Worm (Caenorhabditis elegans) whole organism, L1 larva: ENCODE results near the gene tni-3.

ENCODE experiments used
- C04F5.9 ChIP-seq: sonication (generic microtip); optimal IDR thresholded peaks from 2 replicates; lab custom pipeline; 2016; ENCODE audit warnings: missing genetic modification characterization, missing compliant biosample characterization
- F16B12.6 ChIP-seq: fragments of 150-350 bp; optimal IDR thresholded peaks from 2 replicates; lab custom pipeline; 2014; ENCODE audit warnings: missing biosample characterization, missing genetic modification characterization
- aha-1 ChIP-seq: fragments of 150-350 bp; optimal IDR thresholded peaks from 2 replicates; lab custom pipeline; 2014; ENCODE audit warnings: missing biosample characterization, missing genetic modification characterization
- alr-1 ChIP-seq: fragments of 200-800 bp; sonication (Bioruptor generic); optimal IDR thresholded peaks from 2 replicates; lab custom pipeline; 2018; ENCODE audit warnings: borderline replicate concordance, mild to moderate bottlenecking, missing genetic modification characterization, missing compliant biosample characterization
- ceh-8 ChIP-seq: fragments of 200-800 bp; sonication (Bioruptor generic); optimal IDR thresholded peaks from 2 replicates; lab custom pipeline; 2018; ENCODE audit warnings: mild to moderate bottlenecking, missing genetic modification characterization, moderate library complexity, missing compliant biosample characterization
- ceh-88 ChIP-seq: fragments of 200-800 bp; sonication (Bioruptor generic); IDR thresholded peaks from 2 replicates; pipeline ENCODE4 v1.3.6; 2022; ENCODE audit warnings: missing genetic modification characterization, missing compliant biosample characterization
- ces-1 ChIP-seq: fragments of 150-350 bp; optimal IDR thresholded peaks from 2 replicates; lab custom pipeline; 2014; ENCODE audit warnings: missing biosample characterization, missing genetic modification reagents, missing genetic modification characterization
- efl-3 ChIP-seq: fragments of 200-800 bp; sonication (Bioruptor generic); optimal IDR thresholded peaks from 2 replicates; lab custom pipeline; 2018; ENCODE audit warnings: mild to moderate bottlenecking, missing genetic modification characterization, missing compliant biosample characterization
- egl-27 ChIP-seq, 2 experiments: fragments of 150-350 bp in 1 of 2; sonication (generic microtip); optimal IDR thresholded peaks; 3 replicates each; lab custom pipeline; 2017 to 2018; ENCODE audit warnings: missing biosample characterization in 2 of 2, missing genetic modification characterization in 2 of 2, missing genetic modification reagents in 2 of 2
- elt-3 ChIP-seq, 6 experiments: fragments of 150-350 bp in 1 of 6; sonication (generic microtip); optimal IDR thresholded peaks; 2 replicates each; lab custom pipeline; 2017 to 2018; ENCODE audit warnings: missing biosample characterization in 6 of 6, missing genetic modification characterization in 6 of 6, inconsistent platforms in 1 of 6
- ets-5 ChIP-seq: fragments of 200-800 bp; sonication (Bioruptor generic); IDR thresholded peaks from 2 replicates; pipeline ENCODE4 v1.3.6; 2022; ENCODE audit warnings: missing genetic modification characterization, missing compliant biosample characterization
- fkh-4 ChIP-seq: sonication (generic microtip); optimal IDR thresholded peaks from 2 replicates; lab custom pipeline; 2016; ENCODE audit warnings: missing compliant biosample characterization, missing genetic modification characterization, borderline replicate concordance
- fos-1 ChIP-seq: fragments of 150-350 bp; optimal IDR thresholded peaks from 2 replicates; lab custom pipeline; 2014; ENCODE audit warnings: missing biosample characterization, missing genetic modification characterization
- lin-13 ChIP-seq: fragments of 150-350 bp; optimal IDR thresholded peaks from 2 replicates; lab custom pipeline; 2014; ENCODE audit warnings: missing biosample characterization, missing genetic modification reagents, missing genetic modification characterization
- lin-15B ChIP-seq: fragments of 150-350 bp; sonication (generic microtip); optimal IDR thresholded peaks from 3 replicates; lab custom pipeline; 2014; ENCODE audit warnings: missing biosample characterization, missing genetic modification characterization
- lin-39 ChIP-seq: fragments of 150-350 bp; optimal IDR thresholded peaks from 2 replicates; lab custom pipeline; 2014; ENCODE audit warnings: missing biosample characterization, missing genetic modification reagents, missing genetic modification characterization
- lir-3 ChIP-seq: sonication (generic microtip); optimal IDR thresholded peaks from 2 replicates; lab custom pipeline; 2016; ENCODE audit warnings: mild to moderate bottlenecking, missing genetic modification characterization, moderate library complexity, missing compliant biosample characterization; ENCODE audit not compliant: poor library complexity
- nhr-20 ChIP-seq: sonication (generic microtip); optimal IDR thresholded peaks from 2 replicates; lab custom pipeline; 2016; ENCODE audit warnings: mild to moderate bottlenecking, missing genetic modification characterization, missing compliant biosample characterization
- nhr-28 ChIP-seq: fragments of 150-350 bp; optimal IDR thresholded peaks from 2 replicates; lab custom pipeline; 2014; ENCODE audit warnings: missing biosample characterization, missing genetic modification characterization
- nhr-47 ChIP-seq: sonication (generic microtip); optimal IDR thresholded peaks from 2 replicates; lab custom pipeline; 2016; ENCODE audit warnings: mild to moderate bottlenecking, missing genetic modification characterization, moderate library complexity, missing compliant biosample characterization
- nhr-71 ChIP-seq: sonication (generic microtip); optimal IDR thresholded peaks from 2 replicates; lab custom pipeline; 2016; ENCODE audit warnings: mild to moderate bottlenecking, missing genetic modification characterization, moderate library complexity, missing compliant biosample characterization
- nhr-84 ChIP-seq: sonication (generic microtip); optimal IDR thresholded peaks from 2 replicates; lab custom pipeline; 2017; ENCODE audit warnings: missing biosample characterization, missing genetic modification characterization
- nhr-85 ChIP-seq: sonication (generic microtip); peaks from one replicate; lab custom pipeline; 2016; ENCODE audit warnings: missing genetic modification characterization, inconsistent platforms, missing compliant biosample characterization
- nhr-90 ChIP-seq: sonication (generic microtip); optimal IDR thresholded peaks from 2 replicates; lab custom pipeline; 2016; ENCODE audit warnings: mild to moderate bottlenecking, missing genetic modification characterization, missing compliant biosample characterization; ENCODE audit not compliant: poor library complexity
- pax-3 ChIP-seq: fragments of 200-800 bp; sonication (Bioruptor generic); optimal IDR thresholded peaks from 2 replicates; lab custom pipeline; 2018; ENCODE audit warnings: mild to moderate bottlenecking, missing genetic modification characterization, moderate library complexity, missing compliant biosample characterization
- pqm-1 ChIP-seq: sonication (generic microtip); optimal IDR thresholded peaks from 3 replicates; lab custom pipeline; 2017; ENCODE audit warnings: missing biosample characterization, missing genetic modification characterization
- rnt-1 ChIP-seq: sonication (generic microtip); optimal IDR thresholded peaks from 2 replicates; lab custom pipeline; 2016; ENCODE audit warnings: mild to moderate bottlenecking, missing genetic modification characterization, moderate library complexity, missing compliant biosample characterization
- snpc-4 ChIP-seq: fragments of 150-350 bp; optimal IDR thresholded peaks from 2 replicates; lab custom pipeline; 2014; ENCODE audit warnings: missing biosample characterization, missing genetic modification characterization
- snu-23 ChIP-seq: sonication (generic microtip); optimal IDR thresholded peaks from 2 replicates; lab custom pipeline; 2016; ENCODE audit warnings: missing genetic modification characterization, missing compliant biosample characterization
- sup-37 ChIP-seq: fragments of 200-800 bp; sonication (Bioruptor generic); optimal IDR thresholded peaks from 2 replicates; lab custom pipeline; 2018; ENCODE audit warnings: mild to moderate bottlenecking, missing genetic modification characterization, missing compliant biosample characterization
- tbx-2 ChIP-seq: sonication (generic microtip); optimal IDR thresholded peaks from 2 replicates; lab custom pipeline; 2016; ENCODE audit warnings: missing genetic modification characterization, missing compliant biosample characterization
- tlp-1 ChIP-seq: fragments of 150-350 bp; optimal IDR thresholded peaks from 2 replicates; lab custom pipeline; 2014; ENCODE audit warnings: missing biosample characterization, missing genetic modification characterization
- unc-130 ChIP-seq: fragments of 150-350 bp; optimal IDR thresholded peaks from 2 replicates; lab custom pipeline; 2017; ENCODE audit warnings: missing biosample characterization, missing genetic modification characterization, inconsistent platforms
- unc-30 ChIP-seq: sonication (generic microtip); optimal IDR thresholded peaks from 2 replicates; lab custom pipeline; 2017; ENCODE audit warnings: missing biosample characterization, missing genetic modification characterization
- xbp-1 ChIP-seq: sonication (generic microtip); optimal IDR thresholded peaks from 2 replicates; lab custom pipeline; 2016; ENCODE audit warnings: missing genetic modification characterization, missing compliant biosample characterization
- zag-1 ChIP-seq: fragments of 150-350 bp; optimal IDR thresholded peaks from 2 replicates; lab custom pipeline; 2014; ENCODE audit warnings: missing biosample characterization, missing genetic modification characterization
- zip-4 ChIP-seq: fragments of 200-800 bp; sonication (Bioruptor generic); optimal IDR thresholded peaks from 2 replicates; lab custom pipeline; 2018; ENCODE audit warnings: mild to moderate bottlenecking, missing genetic modification characterization, moderate library complexity, missing compliant biosample characterization
- ztf-4 ChIP-seq: fragments of 150-350 bp; optimal IDR thresholded peaks from 2 replicates; lab custom pipeline; 2014; ENCODE audit warnings: missing biosample characterization, missing genetic modification characterization

Gene tni-3

ce11 chrV:16861719-16862118 lies 26.8 kb upstream of the tni-3 start, which contains the start of the genes clec-32 and clec-24:
Gene clec-32, minus strand, starts transcription at chrV:16861819.
Gene clec-24, plus strand, starts transcription at chrV:16862012.
- no peak for TF ChIP-seq nhr-20 (tag; lab: Kevin White, UChicago)
- no peak for TF ChIP-seq efl-3
- no peak for TF ChIP-seq ceh-8
- TF ChIP-seq nhr-85 = no peak
- no peak for TF ChIP-seq lin-39
- no peak for TF ChIP-seq lin-15B
- TF ChIP-seq, all 84 proteins: peak for 0

- TF ChIP-seq nhr-28 (tag; lab: Kevin White, UChicago) (no peak), nhr-47 (tag; lab: Kevin White, UChicago) (no peak), sup-37 (no peak), fos-1 (tag; lab: Kevin White, UChicago) (no peak), efl-3 (no peak), snpc-4 (tag; lab: Kevin White, UChicago) (no peak), nhr-71 (no peak), elt-3 (tag; optimal IDR thresholded peaks at IDR 0.05; lab: Kevin White, UChicago) (no peak), nhr-84 (tag; lab: Kevin White, UChicago) (no peak), ets-5 (GFP tag; lab: Robert Waterston, UW) (no peak), zag-1 (tag; lab: Kevin White, UChicago) (no peak), tbx-2 (no peak), alr-1 (no peak), ces-1 (GFP tag; lab: Kevin White, UChicago) (no peak), F16B12.6 (tag; lab: Kevin White, UChicago) (no peak), tlp-1 (tag; lab: Kevin White, UChicago) (no peak), lin-39 (no peak)
Measured at ce11 chrV:16857977-16858479, 23.1 kb upstream of the tni-3 start, which contains the start of the genes clec-31 and clec-22. Gene clec-31, minus strand, starts transcription at chrV:16858077. Gene clec-22, plus strand, starts transcription at chrV:16858429.

ce11 chrV:16853956-16854683 lies 19.2 kb upstream of the tni-3 start, which contains the start of the genes clec-35 and clec-27:
Gene clec-35, minus strand, starts transcription at chrV:16854056.
Gene clec-27, plus strand, starts transcription at chrV:16854633.
- no peak for TF ChIP-seq sup-37
- TF ChIP-seq lin-13 = no peak
- no peak for TF ChIP-seq fos-1 (tag; lab: Kevin White, UChicago)
- TF ChIP-seq snu-23 = no peak
- TF ChIP-seq xbp-1 (tag; lab: Kevin White, UChicago) = no peak
- no peak for TF ChIP-seq snpc-4 (tag; lab: Kevin White, UChicago)
- TF ChIP-seq nhr-90 (tag; lab: Kevin White, UChicago) = no peak
- no peak for TF ChIP-seq rnt-1
- no peak for TF ChIP-seq unc-30 (tag; lab: Kevin White, UChicago)
- no peak for TF ChIP-seq pax-3 (tag; lab: Kevin White, UChicago)
- TF ChIP-seq pqm-1 (tag; lab: Kevin White, UChicago) = no peak
- no peak for TF ChIP-seq aha-1 (tag; lab: Kevin White, UChicago)
- no peak for TF ChIP-seq nhr-20 (tag; lab: Kevin White, UChicago)
- TF ChIP-seq C04F5.9 (tag; lab: Kevin White, UChicago) = no peak
- no peak for TF ChIP-seq zip-4
- no peak for TF ChIP-seq fkh-4 (tag; lab: Kevin White, UChicago)
- TF ChIP-seq unc-130 = no peak
- no peak for TF ChIP-seq efl-3
- TF ChIP-seq, all 84 proteins: peak for 0

ce11 chrV:16852002-16852401 lies 17.1 kb upstream of the tni-3 start, which contains the start of gene clec-37:
Gene clec-37, minus strand, starts transcription at chrV:16852102.
- TF ChIP-seq ztf-4 (tag; lab: Kevin White, UChicago) = no peak
- TF ChIP-seq egl-27 (tag; optimal IDR thresholded peaks at IDR 0.05; lab: Kevin White, UChicago) = no peak
- TF ChIP-seq lir-3 = no peak
- no peak for TF ChIP-seq ceh-8
- TF ChIP-seq ceh-88 (GFP tag; lab: Robert Waterston, UW) = no peak
